Fruit fly (Drosophila melanogaster) whole organism, adult: ENCODE results near the gene CG14860.

Experiments used
- CG11617 ChIP-seq: fragments of 200-800 bp; sonication (Bioruptor generic); optimal IDR thresholded peaks from 2 replicates; lab custom pipeline; 2017; ENCODE audit warnings: mild to moderate bottlenecking, missing biosample characterization, missing genetic modification reagents, missing genetic modification characterization
- CG12768 ChIP-seq: fragments of 200-800 bp; sonication (Bioruptor generic); optimal IDR thresholded peaks from 2 replicates; lab custom pipeline; 2017; ENCODE audit warnings: missing biosample characterization, missing genetic modification characterization, mild to moderate bottlenecking, moderate library complexity, missing genetic modification reagents
- CG1620 ChIP-seq: fragments of 200-800 bp; sonication (Bioruptor generic); optimal IDR thresholded peaks from 2 replicates; lab custom pipeline; 2016; ENCODE audit warnings: missing biosample characterization, missing genetic modification characterization
- CG7045 ChIP-seq: fragments of 200-800 bp; sonication (Bioruptor generic); optimal IDR thresholded peaks from 2 replicates; lab custom pipeline; 2017; ENCODE audit warnings: missing biosample characterization, mild to moderate bottlenecking, missing genetic modification characterization
- bab1 ChIP-seq: fragments of 200-800 bp; sonication (Bioruptor generic); optimal IDR thresholded peaks from 3 replicates; lab custom pipeline; 2019; ENCODE audit warnings: missing biosample characterization, mild to moderate bottlenecking, missing genetic modification characterization, moderate library complexity
- cic ChIP-seq: fragments of 200-800 bp; sonication (Bioruptor generic); optimal IDR thresholded peaks from 2 replicates; lab custom pipeline; 2017; ENCODE audit warnings: missing biosample characterization, mild to moderate bottlenecking, missing genetic modification characterization, moderate library complexity
- kay ChIP-seq: fragments of 200-800 bp; sonication (Bioruptor generic); peaks from one replicate; lab custom pipeline; 2016; ENCODE audit warnings: missing biosample characterization, missing genetic modification characterization, borderline replicate concordance
- ovo ChIP-seq: fragments of 200-800 bp; sonication (Bioruptor generic); optimal IDR thresholded peaks from 2 replicates; lab custom pipeline; 2016; ENCODE audit warnings: missing biosample characterization, missing genetic modification characterization
- pad ChIP-seq: fragments of 200-800 bp; sonication (Bioruptor generic); optimal IDR thresholded peaks from 3 replicates; lab custom pipeline; 2017; ENCODE audit warnings: missing biosample characterization, missing genetic modification characterization, mild to moderate bottlenecking, moderate library complexity, missing genetic modification reagents
- tj ChIP-seq: fragments of 200-800 bp; sonication (Bioruptor generic); optimal IDR thresholded peaks from 3 replicates; lab custom pipeline; 2017; ENCODE audit warnings: missing biosample characterization, mild to moderate bottlenecking, missing genetic modification characterization, moderate library complexity
- toe ChIP-seq: fragments of 200-800 bp; sonication (Bioruptor generic); optimal IDR thresholded peaks from 2 replicates; lab custom pipeline; 2016; ENCODE audit warnings: missing biosample characterization, missing genetic modification characterization

DNA sequence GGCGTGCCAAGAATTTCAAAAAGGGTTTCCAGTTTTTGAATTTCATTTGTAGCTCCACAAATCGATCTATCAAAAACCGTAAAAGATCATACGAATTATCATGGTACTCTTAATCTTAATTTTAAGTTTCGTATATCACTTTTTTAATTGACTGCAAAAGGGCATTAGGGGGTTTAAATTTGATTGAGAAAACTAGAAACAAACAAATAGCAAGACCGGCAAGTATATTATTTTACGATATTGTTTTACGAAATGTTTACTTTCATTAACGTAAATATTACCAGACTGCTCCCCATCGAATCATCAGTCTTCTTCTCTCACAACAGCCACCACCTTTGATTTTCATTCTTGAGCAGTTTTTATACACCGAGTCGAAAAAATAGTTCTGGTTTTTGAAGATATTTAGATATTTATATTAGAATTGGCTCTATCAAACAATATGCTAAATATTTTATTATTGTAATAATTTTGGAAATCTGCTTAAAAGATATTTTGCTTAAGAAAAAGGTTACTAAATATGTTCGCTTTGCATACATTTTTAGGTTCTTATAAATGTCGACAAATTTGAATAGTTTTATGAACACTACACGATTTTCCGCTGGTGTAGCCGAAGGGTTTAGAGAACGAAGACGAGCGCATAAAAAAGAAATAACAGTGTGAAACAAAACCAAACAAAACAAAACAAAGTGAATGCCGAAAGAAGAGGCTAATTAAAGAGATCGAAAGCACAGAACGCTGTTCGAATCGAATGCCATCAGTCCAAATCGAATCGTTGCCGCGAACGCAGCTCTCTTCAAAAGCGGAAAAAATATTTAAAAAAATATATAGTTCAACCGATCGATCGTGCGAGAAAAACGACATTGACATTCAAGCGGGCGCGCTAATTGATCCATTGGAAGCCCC is 23.6 kb downstream of the CG14860 start, which contains the start of gene Sdr:
- TF ChIP-seq ovo (GFP tag; lab: Kevin White, UChicago) (no peak), cic (GFP tag; lab: Kevin White, UChicago) (no peak), toe (no peak), bab1 (GFP tag; lab: Kevin White, UChicago) (peak; percentile 74), CG1620 (GFP tag; lab: Kevin White, UChicago) (no peak), pad (GFP tag; lab: Kevin White, UChicago) (no peak), CG11617 (GFP tag; lab: Kevin White, UChicago) (no peak), tj (GFP tag; lab: Kevin White, UChicago) (no peak), CG7045 (GFP tag; lab: Kevin White, UChicago) (no peak), CG12768 (no peak), kay (GFP tag; lab: Kevin White, UChicago) (no peak)
